Fruit fly (Drosophila melanogaster) whole organism, prepupa: ENCODE results near the gene bma.

Experiments
- Blimp-1 ChIP-seq: fragments of 200-800 bp; sonication (Bioruptor generic); optimal IDR thresholded peaks from 3 replicates; lab custom pipeline; 2017; ENCODE audit warnings: missing biosample characterization, missing genetic modification characterization, mild to moderate bottlenecking, moderate library complexity, missing genetic modification reagents
- CG10631 ChIP-seq: fragments of 200-800 bp; sonication (Bioruptor generic); optimal IDR thresholded peaks from 2 replicates; lab custom pipeline; 2016; ENCODE audit warnings: missing biosample characterization, missing genetic modification characterization
- CG11294 ChIP-seq: fragments of 200-800 bp; sonication (Bioruptor generic); IDR thresholded peaks from 2 replicates; pipeline ENCODE4 v1.3.6; 2022; ENCODE audit warnings: missing biosample characterization, missing genetic modification characterization
- CG11762 ChIP-seq: fragments of 200-800 bp; sonication (Bioruptor generic); optimal IDR thresholded peaks from 3 replicates; lab custom pipeline; 2016; ENCODE audit warnings: missing biosample characterization, missing genetic modification characterization; ENCODE audit not compliant: insufficient read depth
- CG11902 ChIP-seq: fragments of 200-800 bp; sonication (Bioruptor generic); optimal IDR thresholded peaks from 3 replicates; lab custom pipeline; 2016; ENCODE audit warnings: missing biosample characterization, missing genetic modification characterization
- CG32006 ChIP-seq: fragments of 200-800 bp; sonication (Bioruptor generic); optimal IDR thresholded peaks from 3 replicates; lab custom pipeline; 2017; ENCODE audit warnings: missing biosample characterization, mild to moderate bottlenecking, missing genetic modification characterization
- CG34406 ChIP-seq: fragments of 200-800 bp; sonication (Bioruptor generic); optimal IDR thresholded peaks from 3 replicates; lab custom pipeline; 2016; ENCODE audit warnings: missing biosample characterization, missing genetic modification characterization
- CG3919 ChIP-seq: fragments of 200-800 bp; sonication (Bioruptor generic); optimal IDR thresholded peaks from 3 replicates; lab custom pipeline; 2016; ENCODE audit warnings: missing biosample characterization, missing genetic modification characterization
- CG4318 ChIP-seq: fragments of 200-800 bp; sonication (Bioruptor generic); optimal IDR thresholded peaks from 3 replicates; lab custom pipeline; 2017; ENCODE audit warnings: missing biosample characterization, mild to moderate bottlenecking, missing genetic modification characterization
- CG6276 ChIP-seq: fragments of 200-800 bp; sonication (Bioruptor generic); optimal IDR thresholded peaks from 2 replicates; lab custom pipeline; 2017; ENCODE audit warnings: missing biosample characterization, mild to moderate bottlenecking, missing genetic modification characterization
- CG6808 ChIP-seq: fragments of 200-800 bp; sonication (Bioruptor generic); optimal IDR thresholded peaks from 3 replicates; lab custom pipeline; 2017; ENCODE audit warnings: missing biosample characterization, missing genetic modification characterization, mild to moderate bottlenecking, moderate library complexity, missing genetic modification reagents
- CG6854 ChIP-seq: fragments of 200-800 bp; sonication (Bioruptor generic); optimal IDR thresholded peaks from 2 replicates; lab custom pipeline; 2017; ENCODE audit warnings: missing biosample characterization, mild to moderate bottlenecking, missing genetic modification characterization
- CG7368 ChIP-seq: fragments of 200-800 bp; sonication (Bioruptor generic); optimal IDR thresholded peaks from 3 replicates; lab custom pipeline; 2016; ENCODE audit warnings: missing biosample characterization, missing genetic modification characterization
- CG9139 ChIP-seq: fragments of 200-800 bp; sonication (Bioruptor generic); optimal IDR thresholded peaks from 3 replicates; lab custom pipeline; 2017; ENCODE audit warnings: missing biosample characterization, mild to moderate bottlenecking, missing genetic modification characterization
- Eip75B ChIP-seq: fragments of 200-800 bp; sonication (Bioruptor generic); optimal IDR thresholded peaks from 3 replicates; lab custom pipeline; 2016; ENCODE audit warnings: missing biosample characterization, missing genetic modification characterization
- Eip78C ChIP-seq: fragments of 200-800 bp; sonication (Bioruptor generic); peaks from one replicate; lab custom pipeline; 2016; ENCODE audit warnings: missing biosample characterization, missing genetic modification characterization
- Eip93F ChIP-seq: fragments of 200-800 bp; sonication (Bioruptor generic); optimal IDR thresholded peaks from 2 replicates; lab custom pipeline; 2016; ENCODE audit warnings: missing biosample characterization, mild to moderate bottlenecking, missing genetic modification characterization
- Hr38 ChIP-seq: sonication (Bioruptor generic); optimal IDR thresholded peaks from 2 replicates; lab custom pipeline; 2016; ENCODE audit warnings: missing biosample characterization, missing genetic modification characterization
- Hr39 ChIP-seq: fragments of 200-800 bp; sonication (Bioruptor generic); optimal IDR thresholded peaks from 2 replicates; lab custom pipeline; 2016; ENCODE audit warnings: missing biosample characterization, missing genetic modification characterization
- Hr4 ChIP-seq: fragments of 200-800 bp; sonication (Bioruptor generic); optimal IDR thresholded peaks from 3 replicates; lab custom pipeline; 2016; ENCODE audit warnings: missing biosample characterization, missing genetic modification characterization
- Lpt ChIP-seq: fragments of 200-800 bp; sonication (Bioruptor generic); optimal IDR thresholded peaks from 3 replicates; lab custom pipeline; 2016; ENCODE audit warnings: missing biosample characterization, missing genetic modification characterization
- Met ChIP-seq: fragments of 200-800 bp; sonication (Bioruptor generic); optimal IDR thresholded peaks from 3 replicates; lab custom pipeline; 2016; ENCODE audit warnings: missing biosample characterization, missing genetic modification characterization
- OdsH ChIP-seq: fragments of 200-800 bp; sonication (Bioruptor generic); optimal IDR thresholded peaks from 3 replicates; lab custom pipeline; 2016; ENCODE audit warnings: missing biosample characterization, missing genetic modification characterization
- Smox ChIP-seq: fragments of 200-800 bp; sonication (Bioruptor generic); optimal IDR thresholded peaks from 3 replicates; lab custom pipeline; 2016; ENCODE audit warnings: missing biosample characterization, missing genetic modification characterization
- Sox102F ChIP-seq: fragments of 200-800 bp; sonication (Bioruptor generic); optimal IDR thresholded peaks from 2 replicates; lab custom pipeline; 2016; ENCODE audit warnings: missing biosample characterization, mild to moderate bottlenecking, missing genetic modification characterization
- Sox14 ChIP-seq: fragments of 200-800 bp; sonication (Bioruptor generic); optimal IDR thresholded peaks from 3 replicates; lab custom pipeline; 2016; ENCODE audit warnings: missing biosample characterization, missing genetic modification characterization
- achi ChIP-seq: fragments of 200-800 bp; sonication (Bioruptor generic); optimal IDR thresholded peaks from 3 replicates; lab custom pipeline; 2016; ENCODE audit warnings: missing biosample characterization, missing genetic modification characterization
- acj6 ChIP-seq: fragments of 200-800 bp; sonication (Bioruptor generic); optimal IDR thresholded peaks from 3 replicates; lab custom pipeline; 2016; ENCODE audit warnings: missing biosample characterization, missing genetic modification characterization
- cyc ChIP-seq: fragments of 200-800 bp; sonication (Bioruptor generic); optimal IDR thresholded peaks from 3 replicates; lab custom pipeline; 2016; ENCODE audit warnings: missing biosample characterization, missing genetic modification characterization
- dac ChIP-seq: fragments of 200-800 bp; sonication (Bioruptor generic); optimal IDR thresholded peaks from 2 replicates; lab custom pipeline; 2017; ENCODE audit warnings: missing biosample characterization, mild to moderate bottlenecking, missing genetic modification characterization
- fd59A ChIP-seq: fragments of 200-800 bp; sonication (Bioruptor generic); optimal IDR thresholded peaks from 2 replicates; lab custom pipeline; 2017; ENCODE audit warnings: missing biosample characterization, mild to moderate bottlenecking, missing genetic modification characterization, missing genetic modification reagents
- fd85E ChIP-seq: fragments of 200-800 bp; sonication (Bioruptor generic); optimal IDR thresholded peaks from 3 replicates; lab custom pipeline; 2016; ENCODE audit warnings: missing biosample characterization, missing genetic modification characterization
- fkh ChIP-seq: fragments of 200-800 bp; sonication (Bioruptor generic); optimal IDR thresholded peaks from 3 replicates; lab custom pipeline; 2017; ENCODE audit warnings: missing biosample characterization, mild to moderate bottlenecking, missing genetic modification characterization, moderate library complexity
- lz ChIP-seq: fragments of 200-800 bp; sonication (Bioruptor generic); optimal IDR thresholded peaks from 3 replicates; lab custom pipeline; 2016; ENCODE audit warnings: missing biosample characterization, missing genetic modification characterization
- net ChIP-seq: fragments of 200-800 bp; sonication (Bioruptor generic); optimal IDR thresholded peaks from 3 replicates; lab custom pipeline; 2016; ENCODE audit warnings: missing biosample characterization, missing genetic modification characterization
- ss ChIP-seq, 2 experiments: fragments of 200-800 bp; sonication (Bioruptor generic); optimal IDR thresholded peaks; 2 replicates in 1 of 2; 3 replicates in 1 of 2; lab custom pipeline; 2017 to 2018; ENCODE audit warnings: mild to moderate bottlenecking in 2 of 2, missing biosample characterization in 2 of 2, missing genetic modification characterization in 2 of 2, moderate library complexity in 1 of 2
- svp ChIP-seq: fragments of 200-800 bp; sonication (Bioruptor generic); peaks from one replicate; lab custom pipeline; 2016; ENCODE audit warnings: missing biosample characterization, missing genetic modification characterization
- topi ChIP-seq: fragments of 200-800 bp; sonication (Bioruptor generic); optimal IDR thresholded peaks from 3 replicates; lab custom pipeline; 2016; ENCODE audit warnings: missing biosample characterization, missing genetic modification characterization
- vri ChIP-seq: fragments of 200-800 bp; sonication (Bioruptor generic); optimal IDR thresholded peaks from 3 replicates; lab custom pipeline; 2016; ENCODE audit warnings: missing biosample characterization, mild to moderate bottlenecking, missing genetic modification characterization

The bma gene

DNA sequence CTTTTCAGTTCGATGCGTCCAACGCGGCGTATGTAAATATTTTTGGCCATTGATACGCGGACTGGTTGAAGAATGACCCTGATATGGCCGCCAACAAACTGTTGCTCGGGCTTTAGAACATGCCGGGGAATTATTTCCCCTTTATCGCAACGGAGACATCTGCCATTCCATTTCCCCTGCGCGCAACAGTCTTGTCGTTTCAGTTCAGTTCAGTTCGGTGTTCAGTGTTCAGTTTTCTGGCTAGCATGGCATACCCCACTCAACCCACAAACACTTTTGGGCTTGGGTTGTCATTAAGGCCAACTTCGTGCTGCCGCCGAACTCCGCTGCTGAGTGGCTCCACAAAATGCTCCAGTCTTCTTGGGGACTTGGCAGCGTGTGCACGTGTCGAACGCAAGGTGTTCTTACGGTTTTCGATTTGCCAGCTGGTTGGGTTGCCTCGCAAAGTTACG lies at the start of gene bma:
bma (plus strand) TSS at position 402 of the 452 bp plus-strand sequence.
- TF ChIP-seq fd59A (no peak), CG6854 (no peak), CG4318 (GFP tag; lab: Kevin White, UChicago) (no peak), CG11294 (GFP tag; lab: Robert Waterston, UW) (no peak), CG9139 (no peak), fkh (GFP tag; lab: Kevin White, UChicago) (no peak), Eip75B (GFP tag; lab: Kevin White, UChicago) (no peak)

DNA sequence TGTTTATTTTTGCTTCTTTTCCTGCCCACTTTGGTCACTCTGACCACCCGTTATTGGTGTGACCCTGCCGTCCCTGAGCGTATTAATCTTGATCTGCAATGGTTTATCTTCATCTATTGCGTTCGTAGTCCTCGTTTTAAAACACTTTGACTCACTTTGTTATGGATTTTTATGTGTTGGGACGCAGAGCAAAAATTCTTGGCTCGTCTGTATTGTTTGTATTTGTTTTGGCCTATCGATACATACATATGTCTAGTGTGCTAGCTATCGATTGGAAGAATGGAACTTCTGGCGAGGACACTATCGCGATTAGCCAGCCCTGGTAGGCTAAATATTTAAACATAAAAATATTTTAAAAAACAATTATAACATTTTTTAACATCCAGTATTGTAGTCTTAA lies 48.3 kb upstream of the bma start, which contains the start of gene CG10809:
CG10809 (minus strand) TSS at position 266 of the 400 bp plus-strand sequence.
- TF ChIP-seq CG11762 (no peak), fkh (GFP tag; lab: Kevin White, UChicago) (peak; percentile 99), CG11294 (GFP tag; lab: Robert Waterston, UW) (no peak), lz (peak; percentile 12), svp (GFP tag; lab: Kevin White, UChicago) (peak; percentile 65), vri (GFP tag; lab: Kevin White, UChicago) (no peak), ss (GFP tag; optimal IDR thresholded peaks at IDR 0.05; lab: Kevin White, UChicago) (no peak), Eip93F (no peak), OdsH (GFP tag; lab: Kevin White, UChicago) (no peak), achi (GFP tag; lab: Kevin White, UChicago) (no peak), acj6 (no peak), Blimp-1 (no peak), Sox102F (GFP tag; lab: Kevin White, UChicago) (no peak), fd59A (no peak), CG7368 (GFP tag; lab: Kevin White, UChicago) (no peak), Met (no peak), CG3919 (GFP tag; lab: Kevin White, UChicago) (no peak), CG34406 (GFP tag; lab: Kevin White, UChicago) (no peak), fd85E (no peak), Sox14 (GFP tag; lab: Kevin White, UChicago) (peak; percentile 11), CG32006 (GFP tag; lab: Kevin White, UChicago) (no peak), CG11902 (GFP tag; lab: Kevin White, UChicago) (no peak), Eip78C (GFP tag; lab: Kevin White, UChicago) (no peak), dac (no peak), Hr38 (GFP tag; lab: Kevin White, UChicago) (no peak), CG6276 (no peak), CG10631 (peak; percentile 26), Smox (GFP tag; lab: Kevin White, UChicago) (no peak), Hr39 (GFP tag; lab: Kevin White, UChicago) (no peak), net (no peak)
- TF ChIP-seq, all 60 proteins: peak for 5

DNA sequence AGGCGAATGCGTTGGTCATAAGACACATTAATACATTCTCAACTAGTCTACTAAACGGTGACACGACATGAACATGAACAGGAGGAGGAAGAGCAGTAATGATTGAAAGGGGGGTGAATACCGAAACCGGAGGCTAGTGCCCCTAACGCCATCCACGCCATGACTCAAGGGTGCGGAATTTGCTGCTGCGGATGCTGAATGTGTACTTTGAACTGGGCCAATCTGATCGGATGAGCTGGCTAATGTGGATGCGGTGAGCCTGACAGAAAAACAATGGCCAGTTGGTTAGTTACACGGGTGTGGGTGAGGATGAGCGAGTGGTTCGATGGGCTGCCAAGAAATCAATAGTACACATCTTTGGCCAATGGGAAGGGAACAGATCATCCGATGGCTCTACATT lies 44.3 kb upstream of the bma start:
- TF ChIP-seq acj6: no peak
- no peak for TF ChIP-seq Sox14 (GFP tag; lab: Kevin White, UChicago)
- no peak for TF ChIP-seq Hr4 (GFP tag; lab: Kevin White, UChicago)
- no peak for TF ChIP-seq CG34406 (GFP tag; lab: Kevin White, UChicago)
- TF ChIP-seq cyc (GFP tag; lab: Kevin White, UChicago): no peak
- no peak for TF ChIP-seq Lpt (GFP tag; lab: Kevin White, UChicago)
- peak; percentile 6 to 46 for TF ChIP-seq ss (GFP tag; optimal IDR thresholded peaks at IDR 0.05; lab: Kevin White, UChicago)
- TF ChIP-seq CG6854: peak; percentile 30
- TF ChIP-seq fd85E: no peak
- TF ChIP-seq CG6808 (GFP tag; lab: Kevin White, UChicago): peak; percentile 54
- TF ChIP-seq topi (GFP tag; lab: Kevin White, UChicago): no peak
